Worm (Caenorhabditis elegans) whole organism, early embryonic: Measurements from ENCODE around the gene gst-3.

Experiments
- B0310.2 ChIP-seq: sonication (generic microtip); optimal IDR thresholded peaks from 2 replicates; lab custom pipeline; 2016; ENCODE audit warnings: mild to moderate bottlenecking, missing genetic modification characterization, missing compliant biosample characterization
- F13C5.2 ChIP-seq: sonication (generic microtip); optimal IDR thresholded peaks from 2 replicates; lab custom pipeline; 2017; ENCODE audit warnings: mild to moderate bottlenecking, missing genetic modification characterization, inconsistent platforms, missing compliant biosample characterization
- ets-7 ChIP-seq: sonication (generic microtip); optimal IDR thresholded peaks from 2 replicates; lab custom pipeline; 2016; ENCODE audit warnings: missing genotype, missing genetic modification characterization, missing compliant biosample characterization
- hmg-4 ChIP-seq: fragments of 200-800 bp; sonication (Bioruptor generic); optimal IDR thresholded peaks from 2 replicates; lab custom pipeline; 2018; ENCODE audit warnings: mild to moderate bottlenecking, missing genetic modification characterization, missing compliant biosample characterization
- sea-1 ChIP-seq: fragments of 200-800 bp; sonication (Bioruptor generic); conservative IDR thresholded peaks from 2 replicates; pipeline ENCODE4 v1.3.6; 2022; ENCODE audit warnings: missing genetic modification characterization, missing compliant biosample characterization

DNA sequence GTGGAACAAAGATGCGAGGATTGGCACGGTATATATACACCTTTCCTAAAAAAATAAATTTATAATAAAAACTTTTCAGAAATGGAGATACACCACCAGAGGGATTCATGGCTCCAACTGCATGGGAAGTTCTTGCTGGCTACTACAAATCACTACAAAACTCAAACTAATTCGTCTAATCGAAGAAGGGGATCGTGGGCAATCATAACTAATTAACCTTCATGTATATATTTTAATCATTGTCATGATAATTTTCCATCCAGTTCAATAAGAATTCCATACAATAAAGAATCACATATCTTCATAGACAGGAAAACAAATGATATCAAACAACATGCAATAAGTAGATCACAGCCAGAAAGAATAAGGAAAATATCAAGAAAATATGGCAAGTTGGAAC is 24.0 kb upstream of the gst-3 start:
- no peak for TF ChIP-seq ets-7 (tag; lab: Kevin White, UChicago)
- TF ChIP-seq sea-1 (GFP tag; lab: Robert Waterston, UW): no peak
- TF ChIP-seq B0310.2 (tag; lab: Kevin White, UChicago): no peak
- TF ChIP-seq hmg-4 (GFP tag; lab: Kevin White, UChicago): no peak
- no peak for TF ChIP-seq F13C5.2 (tag; lab: Kevin White, UChicago)
